Worm (Caenorhabditis elegans) whole organism, L4 larva: Measurements from ENCODE around the gene T14G8.2.
A peak's percentile ranks its signal among the peaks of the same experiment; 100 is the strongest.

Experiments used
- F37D6.2 ChIP-seq: sonication (generic microtip); optimal IDR thresholded peaks from 2 replicates; lab custom pipeline; 2016; ENCODE audit warnings: mild to moderate bottlenecking, missing genetic modification characterization, missing compliant biosample characterization
- ZK546.5 ChIP-seq, 2 experiments: sonication (generic microtip); optimal IDR thresholded peaks; 2 replicates each; lab custom pipeline; 2017; ENCODE audit warnings: missing biosample characterization in 2 of 2, missing genetic modification characterization in 2 of 2
- aha-1 ChIP-seq: fragments of 150-350 bp; peaks from one replicate; lab custom pipeline; 2014; ENCODE audit warnings: missing biosample characterization, missing genetic modification characterization
- arid-1 ChIP-seq: fragments of 200-800 bp; sonication (Bioruptor generic); conservative IDR thresholded peaks from 2 replicates; pipeline ENCODE4 v1.3.6; 2022; ENCODE audit warnings: missing genetic modification reagents, missing genetic modification characterization, missing compliant biosample characterization
- ceh-20 ChIP-seq: fragments of 200-800 bp; sonication (Bioruptor generic); IDR thresholded peaks from 2 replicates; pipeline ENCODE4 v1.3.6; 2022; ENCODE audit warnings: missing genetic modification reagents, missing genetic modification characterization, missing compliant biosample characterization
- ceh-28 ChIP-seq: fragments of 150-350 bp; optimal IDR thresholded peaks from 2 replicates; lab custom pipeline; 2014; ENCODE audit warnings: missing biosample characterization, missing genetic modification reagents, missing genetic modification characterization
- ces-1 ChIP-seq: fragments of 150-350 bp; sonication (generic microtip); optimal IDR thresholded peaks from 4 replicates; lab custom pipeline; 2014; ENCODE audit warnings: missing biosample characterization, missing genetic modification reagents, missing genetic modification characterization
- cey-2 ChIP-seq: sonication (generic microtip); optimal IDR thresholded peaks from 3 replicates; lab custom pipeline; 2017; ENCODE audit warnings: missing genetic modification characterization, mild to moderate bottlenecking, missing compliant biosample characterization, antibody characterized with exemption, borderline replicate concordance; ENCODE audit not compliant: insufficient read depth
- daf-16 ChIP-seq, 3 experiments: sonication (generic microtip); optimal IDR thresholded peaks; 2 replicates each; lab custom pipeline; 2016 to 2017; ENCODE audit warnings: missing genetic modification characterization in 3 of 3, missing genetic modification reagents in 3 of 3, mild to moderate bottlenecking in 2 of 3, missing compliant biosample characterization in 2 of 3, missing biosample characterization in 1 of 3, moderate library complexity in 1 of 3
- dmd-6 ChIP-seq: fragments of 200-800 bp; sonication (Bioruptor generic); IDR thresholded peaks from 2 replicates; pipeline ENCODE4 v1.3.6; 2022; ENCODE audit warnings: missing genetic modification reagents, missing genetic modification characterization, missing compliant biosample characterization
- dmd-8 ChIP-seq: fragments of 200-800 bp; sonication (Bioruptor generic); IDR thresholded peaks from 2 replicates; pipeline ENCODE4 v1.3.6; 2022; ENCODE audit warnings: missing genetic modification characterization, missing compliant biosample characterization
- egl-43 ChIP-seq: fragments of 200-800 bp; sonication (Bioruptor generic); IDR thresholded peaks from 2 replicates; pipeline ENCODE4 v1.3.6; 2022; ENCODE audit warnings: missing genetic modification reagents, missing genetic modification characterization, missing compliant biosample characterization
- hif-1 ChIP-seq, 2 experiments: sonication (generic microtip); optimal IDR thresholded peaks; 2 replicates each; lab custom pipeline; 2016 to 2017; ENCODE audit warnings: missing compliant biosample characterization in 2 of 2, missing genetic modification characterization in 2 of 2, missing genetic modification reagents in 2 of 2, missing genotype in 2 of 2, mild to moderate bottlenecking in 1 of 2
- hlh-11 ChIP-seq: fragments of 200-800 bp; sonication (Bioruptor generic); optimal IDR thresholded peaks from 2 replicates; lab custom pipeline; 2018; ENCODE audit warnings: mild to moderate bottlenecking, missing genetic modification characterization, missing compliant biosample characterization
- hlh-30 ChIP-seq: sonication (generic microtip); optimal IDR thresholded peaks from 2 replicates; lab custom pipeline; 2017; ENCODE audit warnings: antibody characterized with exemption, mild to moderate bottlenecking, missing genetic modification characterization, missing compliant biosample characterization; ENCODE audit not compliant: insufficient read depth
- jun-1 ChIP-seq: fragments of 150-350 bp; optimal IDR thresholded peaks from 2 replicates; lab custom pipeline; 2014; ENCODE audit warnings: missing biosample characterization, missing genetic modification reagents, missing genetic modification characterization
- lin-13 ChIP-seq: fragments of 150-350 bp; optimal IDR thresholded peaks from 2 replicates; lab custom pipeline; 2014; ENCODE audit warnings: missing biosample characterization, missing genetic modification reagents, missing genetic modification characterization
- lsy-2 ChIP-seq, 2 experiments: fragments of 150-350 bp in 1 of 2; sonication (generic microtip) in 1 of 2; optimal IDR thresholded peaks; 2 replicates each; lab custom pipeline; 2014 to 2017; ENCODE audit warnings: missing biosample characterization in 2 of 2, missing genetic modification characterization in 2 of 2
- madf-5 ChIP-seq, 2 experiments: fragments of 200-800 bp; sonication (Bioruptor generic); IDR thresholded peaks; 2 replicates each; pipeline ENCODE4 v1.3.6; 2022; ENCODE audit warnings: missing compliant biosample characterization in 2 of 2, missing genetic modification characterization in 2 of 2
- mdl-1 ChIP-seq, 2 experiments: fragments of 150-350 bp in 1 of 2; sonication (generic microtip) in 1 of 2; optimal IDR thresholded peaks; 2 replicates each; lab custom pipeline; 2014 to 2017; ENCODE audit warnings: missing biosample characterization in 2 of 2, missing genetic modification characterization in 2 of 2
- mes-2 ChIP-seq: sonication (generic microtip); optimal IDR thresholded peaks from 2 replicates; lab custom pipeline; 2016; ENCODE audit warnings: missing genotype, mild to moderate bottlenecking, missing genetic modification characterization, missing compliant biosample characterization; ENCODE audit not compliant: poor library complexity, severe bottlenecking
- mxl-3 ChIP-seq: fragments of 200-800 bp; sonication (Bioruptor generic); optimal IDR thresholded peaks from 2 replicates; lab custom pipeline; 2018; ENCODE audit warnings: mild to moderate bottlenecking, missing genetic modification characterization, missing compliant biosample characterization
- nhr-102 ChIP-seq: sonication (generic microtip); optimal IDR thresholded peaks from 2 replicates; lab custom pipeline; 2016; ENCODE audit warnings: mild to moderate bottlenecking, missing genetic modification characterization, moderate library complexity, missing compliant biosample characterization
- nhr-28 ChIP-seq: fragments of 150-350 bp; optimal IDR thresholded peaks from 2 replicates; lab custom pipeline; 2014; ENCODE audit warnings: missing biosample characterization, missing genetic modification characterization
- nhr-42 ChIP-seq: fragments of 200-800 bp; sonication (Bioruptor generic); IDR thresholded peaks from 2 replicates; pipeline ENCODE4 v1.3.6; 2022; ENCODE audit warnings: missing genetic modification characterization, missing compliant biosample characterization
- nhr-76 ChIP-seq: fragments of 150-350 bp; optimal IDR thresholded peaks from 2 replicates; lab custom pipeline; 2014; ENCODE audit warnings: missing biosample characterization, missing genetic modification characterization
- nhr-77 ChIP-seq: fragments of 150-350 bp; optimal IDR thresholded peaks from 2 replicates; lab custom pipeline; 2014; ENCODE audit warnings: missing biosample characterization, missing genetic modification characterization
- pha-4 ChIP-seq, 2 experiments: fragments of 150-350 bp in 1 of 2; fragments of 200-800 bp in 1 of 2; sonication (Bioruptor generic) in 1 of 2; IDR thresholded peaks in 1 of 2; optimal IDR thresholded peaks in 1 of 2; 2 replicates each; pipeline versions ENCODE4 v1.3.6 to Lab custom; 2014 to 2022; ENCODE audit warnings: missing genetic modification characterization in 2 of 2, missing genetic modification reagents in 2 of 2, missing biosample characterization in 1 of 2, missing compliant biosample characterization in 1 of 2
- php-3 ChIP-seq: fragments of 200-800 bp; sonication (Bioruptor generic); IDR thresholded peaks from 2 replicates; pipeline ENCODE4 v1.3.6; 2022; ENCODE audit warnings: missing genetic modification reagents, missing genetic modification characterization, missing compliant biosample characterization
- pqm-1 ChIP-seq: sonication (generic microtip); optimal IDR thresholded peaks from 2 replicates; lab custom pipeline; 2017; ENCODE audit warnings: missing biosample characterization, missing genetic modification characterization
- set-16 ChIP-seq: fragments of 200-800 bp; sonication (Bioruptor generic); IDR thresholded peaks from 2 replicates; pipeline ENCODE4 v1.3.6; 2022; ENCODE audit warnings: missing genetic modification reagents, missing genetic modification characterization, missing compliant biosample characterization
- snpc-4 ChIP-seq: fragments of 150-350 bp; optimal IDR thresholded peaks from 2 replicates; lab custom pipeline; 2014; ENCODE audit warnings: missing biosample characterization, missing genetic modification characterization
- spr-1 ChIP-seq: sonication (generic microtip); optimal IDR thresholded peaks from 2 replicates; lab custom pipeline; 2016; ENCODE audit warnings: mild to moderate bottlenecking, missing genetic modification characterization, missing compliant biosample characterization
- tra-1 ChIP-seq: fragments of 200-800 bp; sonication (Bioruptor generic); IDR thresholded peaks from 2 replicates; pipeline ENCODE4 v1.3.6; 2022; ENCODE audit warnings: missing genetic modification reagents, missing genetic modification characterization, missing compliant biosample characterization
- unc-130 ChIP-seq: sonication (generic microtip); optimal IDR thresholded peaks from 2 replicates; lab custom pipeline; 2016; ENCODE audit warnings: missing genetic modification reagents, missing genetic modification characterization, missing compliant biosample characterization
- unc-62 ChIP-seq, 3 experiments: fragments of 150-350 bp in 1 of 3; sonication (generic microtip); optimal IDR thresholded peaks in 2 of 3; peaks in 1 of 3; 1 replicate in 1 of 3; 2 replicates in 2 of 3; lab custom pipeline; 2014 to 2017; ENCODE audit warnings: missing biosample characterization in 3 of 3, missing genetic modification characterization in 3 of 3, missing genetic modification reagents in 3 of 3, missing genotype in 1 of 3
- zip-2 ChIP-seq: fragments of 150-350 bp; optimal IDR thresholded peaks from 2 replicates; lab custom pipeline; 2014; ENCODE audit warnings: missing biosample characterization, missing genetic modification characterization
- ztf-7 ChIP-seq: fragments of 150-350 bp; optimal IDR thresholded peaks from 2 replicates; lab custom pipeline; 2014; ENCODE audit warnings: missing biosample characterization, missing genetic modification characterization

T14G8.2 gene

DNA sequence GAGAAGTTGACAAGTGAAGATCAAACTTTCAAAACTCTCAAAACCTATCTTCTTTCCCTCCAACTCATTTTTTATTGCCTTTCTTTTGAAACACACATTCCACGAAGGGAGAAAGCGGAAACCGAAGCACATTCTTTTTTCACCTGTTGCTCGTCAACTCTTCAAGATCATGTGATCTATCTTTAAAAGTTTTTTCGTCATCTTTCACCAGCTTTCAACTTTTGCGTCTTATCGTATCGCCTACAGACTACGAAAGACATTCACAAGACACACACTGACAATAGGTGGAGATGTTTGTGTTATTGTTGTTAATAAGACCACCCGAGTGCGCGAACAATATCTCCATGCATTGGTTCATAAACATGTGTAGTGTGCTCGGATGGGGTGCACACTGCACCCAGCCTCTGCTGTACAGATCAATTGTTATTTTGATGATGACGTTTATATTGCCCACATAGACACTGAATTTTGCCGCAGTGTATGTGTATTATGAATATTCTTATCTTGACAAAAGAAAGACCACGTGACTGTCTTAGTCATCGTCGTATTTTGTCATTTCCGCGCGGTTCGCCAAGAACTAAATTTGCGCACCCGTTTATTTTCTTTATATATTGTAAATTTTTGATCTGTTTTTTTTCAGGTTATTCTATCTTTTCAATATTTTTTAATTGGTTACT is 16.0 kb downstream of the T14G8.2 start (continued):
- TF ChIP-seq ztf-7 (tag; lab: Kevin White, UChicago) (peak; percentile 19), daf-16 (GFP tag; optimal IDR thresholded peaks at IDR 0.05; lab: Kevin White, UChicago) (no peak), daf-16 (tag; optimal IDR thresholded peaks at IDR 0.05; lab: Kevin White, UChicago) (peak; percentile 16), jun-1 (tag; lab: Kevin White, UChicago) (peak; percentile 35), nhr-28 (tag; lab: Kevin White, UChicago) (peak; percentile 98), F37D6.2 (tag; lab: Kevin White, UChicago) (no peak)

DNA sequence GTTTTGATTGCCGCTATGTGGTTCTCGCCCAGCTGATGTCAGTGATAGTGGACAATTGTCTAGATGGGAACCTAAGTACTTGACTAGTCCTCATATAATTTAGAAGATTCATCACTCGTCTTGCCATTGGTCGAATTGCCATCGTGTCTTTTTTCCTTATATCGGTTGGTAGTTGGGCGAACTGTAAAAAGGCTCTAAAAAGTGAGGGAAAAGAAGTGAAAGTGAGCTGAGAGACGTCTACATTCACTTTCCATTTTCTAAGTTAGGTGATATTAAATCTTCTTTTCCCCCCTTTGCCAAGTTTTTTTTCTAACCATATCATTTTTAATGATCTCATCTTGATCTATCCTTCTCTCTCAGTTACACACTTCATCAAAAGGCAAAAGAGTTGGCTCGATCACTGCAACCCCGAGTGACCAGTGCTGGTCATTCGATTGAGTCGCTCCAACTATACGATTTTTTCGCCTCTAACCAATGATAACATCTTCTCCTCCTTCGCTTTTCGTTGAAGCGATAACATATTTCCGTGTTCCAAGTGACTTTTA is 17.1 kb downstream of the T14G8.2 start:
- TF ChIP-seq ceh-20, result no peak
- TF ChIP-seq unc-130 (GFP tag; lab: Kevin White, UChicago), result no peak
- peak; percentile 12 for TF ChIP-seq pqm-1 (tag; lab: Kevin White, UChicago)
- peak; percentile 17 for TF ChIP-seq mxl-3
- peak; percentile 33; the same call in 1 of the 2 replicates for TF ChIP-seq dmd-6 (GFP tag; lab: Robert Waterston, UW)
- TF ChIP-seq, all 104 proteins: peak for 3

DNA sequence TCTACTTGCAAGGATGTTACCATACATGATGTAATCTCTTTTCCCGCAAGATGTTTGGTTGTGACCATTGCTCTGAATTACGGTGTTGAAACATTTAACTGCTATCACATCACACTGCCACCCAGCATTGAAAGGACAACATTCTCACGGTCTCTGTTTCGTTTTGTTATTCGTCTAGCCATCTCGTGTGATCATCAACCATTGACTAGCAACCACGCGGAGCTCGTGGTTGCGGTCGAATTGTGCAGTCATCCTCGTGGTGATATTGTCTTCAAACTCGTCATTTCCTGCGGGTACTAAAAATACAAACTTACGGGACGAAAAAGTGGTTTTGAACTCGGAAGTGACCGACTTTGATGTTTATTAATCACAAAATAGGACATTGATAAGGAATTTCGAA is 17.8 kb downstream of the T14G8.2 start:
- TF ChIP-seq pqm-1 (tag; lab: Kevin White, UChicago), result peak; percentile 8
- no peak for TF ChIP-seq cey-2 (tag; lab: Kevin White, UChicago)
- peak in 1 of 2 experiments; percentile 71 for TF ChIP-seq unc-62 (GFP tag; optimal IDR thresholded peaks at IDR 0.05 in 1 of 2; lab: Kevin White, UChicago)
- TF ChIP-seq unc-62 (tag; optimal IDR thresholded peaks at IDR 0.05; lab: Kevin White, UChicago), result no peak
- peak; percentile 40 for TF ChIP-seq hlh-11 (tag; lab: Kevin White, UChicago)
- no peak for TF ChIP-seq daf-16 (GFP tag; optimal IDR thresholded peaks at IDR 0.05; lab: Kevin White, UChicago)
- peak; percentile 33 for TF ChIP-seq daf-16 (tag; optimal IDR thresholded peaks at IDR 0.05; lab: Kevin White, UChicago)
- no peak for TF ChIP-seq set-16 (GFP tag; lab: Robert Waterston, UW)
- peak in 1 of 2 experiments; percentile 33 for TF ChIP-seq hif-1 (tag; optimal IDR thresholded peaks at IDR 0.05; lab: Kevin White, UChicago)
- TF ChIP-seq php-3 (GFP tag; lab: Robert Waterston, UW), result 0 out of 2 replicates have a peak, but pooled peaks have one; percentile 37
- TF ChIP-seq aha-1 (tag; lab: Kevin White, UChicago), result peak; percentile 78
- TF ChIP-seq lin-13 (GFP tag; lab: Kevin White, UChicago), result no peak
- TF ChIP-seq mdl-1 (tag; optimal IDR thresholded peaks at IDR 0.05; lab: Kevin White, UChicago), result peak in 1 of 2 experiments; percentile 54
- peak; percentile 87 for TF ChIP-seq hlh-30
- TF ChIP-seq mxl-3, result peak; percentile 9
- TF ChIP-seq dmd-6 (GFP tag; lab: Robert Waterston, UW), result peak; percentile 44
- TF ChIP-seq ces-1 (GFP tag; lab: Kevin White, UChicago), result no peak
- TF ChIP-seq ceh-20, result no peak
- TF ChIP-seq nhr-102 (tag; lab: Kevin White, UChicago), result no peak

DNA sequence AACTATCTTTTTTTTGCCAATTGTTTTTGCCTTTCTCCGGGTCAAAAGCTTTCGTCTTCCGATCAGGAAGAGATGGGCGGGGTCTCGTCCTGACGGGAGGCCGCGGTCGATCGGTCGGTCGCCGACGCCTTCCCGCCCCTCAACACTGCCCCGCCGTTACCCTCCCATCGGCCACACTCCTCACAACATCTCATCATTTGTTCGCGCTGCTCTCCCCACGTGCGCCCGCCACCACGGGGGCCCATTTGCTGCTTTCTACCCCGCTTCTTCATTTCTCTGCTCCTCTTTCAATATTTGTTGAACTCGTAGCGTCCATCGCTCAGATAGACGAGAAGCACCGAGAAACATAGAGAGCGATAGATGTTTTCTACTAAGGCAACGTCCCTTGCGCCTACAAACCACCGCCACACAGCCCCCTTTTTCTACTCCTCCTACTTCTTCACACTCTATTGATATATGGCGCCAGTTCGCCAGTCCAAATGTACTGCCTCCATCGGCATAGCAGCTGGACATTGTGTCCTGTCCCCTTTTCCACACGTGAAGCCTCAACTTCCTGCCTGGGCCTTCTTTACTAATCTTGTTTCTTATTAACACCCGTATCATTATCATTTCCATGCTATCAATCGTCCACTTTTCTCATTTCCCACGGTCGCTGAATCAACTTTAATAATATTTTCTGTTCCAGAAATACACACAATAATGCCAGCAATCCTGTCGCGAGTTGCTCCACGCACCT is 19.2 kb downstream of the T14G8.2 start, which contains the start of gene bcat-1:
TSS of gene bcat-1 (plus strand) at position 686 of the 736 bp plus-strand sequence.
- no peak for TF ChIP-seq snpc-4 (tag; lab: Kevin White, UChicago)
- peak; percentile 21 to 52 for TF ChIP-seq lsy-2 (tag; optimal IDR thresholded peaks at IDR 0.05; lab: Kevin White, UChicago)
- TF ChIP-seq nhr-28 (tag; lab: Kevin White, UChicago), result peak; percentile 44
- no peak for TF ChIP-seq ZK546.5 (tag; optimal IDR thresholded peaks at IDR 0.05; lab: Kevin White, UChicago)
- TF ChIP-seq nhr-77, result peak; percentile 66
- peak in 1 of 2 experiments; percentile 73 for TF ChIP-seq daf-16 (GFP tag; optimal IDR thresholded peaks at IDR 0.05; lab: Kevin White, UChicago)
- TF ChIP-seq daf-16 (tag; optimal IDR thresholded peaks at IDR 0.05; lab: Kevin White, UChicago), result peak; percentile 64
- 0 out of 4 replicates have a peak, but pooled peaks of 1 of the 2 experiments have one; percentile 16 for TF ChIP-seq madf-5 (GFP tag; IDR thresholded peaks at IDR 0.05; lab: Robert Waterston, UW)
- peak; percentile 59 for TF ChIP-seq mes-2 (tag; lab: Kevin White, UChicago)
- TF ChIP-seq egl-43, result no peak; the same call in none of the 2 replicates
- peak; percentile 64 for TF ChIP-seq dmd-6 (GFP tag; lab: Robert Waterston, UW)
- no peak for TF ChIP-seq nhr-76
- no peak for TF ChIP-seq tra-1 (GFP tag; lab: Robert Waterston, UW)
- no peak for TF ChIP-seq dmd-8 (GFP tag; lab: Robert Waterston, UW)
- TF ChIP-seq arid-1 (GFP tag; lab: Robert Waterston, UW), result no peak
- TF ChIP-seq spr-1, result no peak
- TF ChIP-seq ceh-28 (tag; lab: Kevin White, UChicago), result no peak
- TF ChIP-seq zip-2 (tag; lab: Kevin White, UChicago), result no peak
- TF ChIP-seq pha-4 (GFP tag; IDR thresholded peaks at IDR 0.05; lab: Robert Waterston, UW), result peak; percentile 54
- no peak for TF ChIP-seq pha-4 (tag; optimal IDR thresholded peaks at IDR 0.05; lab: Kevin White, UChicago)
- no peak for TF ChIP-seq nhr-42 (GFP tag; lab: Robert Waterston, UW)
